Fruit fly (Drosophila melanogaster): Measurements from ENCODE around the gene CG14722.
A peak's percentile ranks its signal among the peaks of the same experiment; 100 is the strongest.

Gene CG14722

DNA sequence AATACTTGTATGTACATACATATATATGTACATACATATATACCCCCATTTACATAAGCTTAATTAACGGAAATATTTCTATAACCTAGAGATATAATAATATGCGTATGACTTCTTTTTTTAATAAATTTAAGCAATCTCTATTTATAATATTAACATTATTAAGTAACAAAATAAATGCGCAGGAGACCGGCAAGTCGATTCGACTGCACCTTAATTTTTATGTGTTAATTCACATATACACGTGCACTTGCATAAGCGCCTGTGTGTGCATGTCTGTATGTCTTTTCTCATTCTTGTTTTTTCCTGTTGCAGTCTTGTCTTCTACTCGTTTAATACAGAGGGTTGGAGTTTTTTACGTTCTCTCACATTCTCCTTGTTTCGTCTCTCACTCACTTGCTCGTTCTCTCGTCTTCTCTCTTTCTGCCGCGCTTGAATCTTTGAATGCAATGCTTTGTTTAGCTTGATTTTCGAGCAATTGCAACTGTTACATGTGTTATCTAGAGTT, 38.5 kb downstream of the CG14722 start (continued):
- TF ChIP-seq Ets21C (GFP tag; optimal IDR thresholded peaks at IDR 0.05) (peak; percentile 80), CG11762 (GFP tag; optimal IDR thresholded peaks at IDR 0.05; ENCODE audit: insufficient read depth) (peak; percentile 95), CG3032 (tag; optimal IDR thresholded peaks at IDR 0.05) (peak; percentile 99), Eip93F (GFP tag; optimal IDR thresholded peaks at IDR 0.05) (peak; percentile 67), acj6 (GFP tag; optimal IDR thresholded peaks at IDR 0.05) (peak; percentile 98), fkh (GFP tag; optimal IDR thresholded peaks at IDR 0.05) (no peak), Hr4 (GFP tag; optimal IDR thresholded peaks at IDR 0.05) (peak; percentile 94), pdm3 (GFP tag; optimal IDR thresholded peaks at IDR 0.05) (peak; percentile 93), Sox102F (GFP tag; optimal IDR thresholded peaks at IDR 0.05) (peak; percentile 91), Ets96B (tag; optimal IDR thresholded peaks at IDR 0.05) (peak; percentile 99), CG3919 (GFP tag; optimal IDR thresholded peaks at IDR 0.05) (peak; percentile 98), esn (GFP tag; optimal IDR thresholded peaks at IDR 0.05) (peak; percentile 97), net (GFP tag; optimal IDR thresholded peaks at IDR 0.05) (peak; percentile 97), CG15336 (GFP tag; IDR thresholded peaks at IDR 0.05) (peak; percentile 93), CG10631 (GFP tag; optimal IDR thresholded peaks at IDR 0.05) (peak; percentile 99), CG6792 (GFP tag; optimal IDR thresholded peaks at IDR 0.05) (peak; percentile 96), Lpt (GFP tag; optimal IDR thresholded peaks at IDR 0.05) (peak; percentile 93), Eip75B (GFP tag; optimal IDR thresholded peaks at IDR 0.05) (peak; percentile 93), CG9139 (GFP tag; optimal IDR thresholded peaks at IDR 0.05) (peak; percentile 92), Sox14 (GFP tag; optimal IDR thresholded peaks at IDR 0.05) (peak; percentile 89), dsx (GFP tag; optimal IDR thresholded peaks at IDR 0.05; ENCODE audit: poor library complexity, severe bottlenecking) (peak; percentile 95), topi (GFP tag; optimal IDR thresholded peaks at IDR 0.05) (peak; percentile 92), CG32006 (GFP tag; optimal IDR thresholded peaks at IDR 0.05) (peak; percentile 99), CG8119 (GFP tag; IDR thresholded peaks at IDR 0.05) (peak; percentile 96), fd85E (GFP tag; optimal IDR thresholded peaks at IDR 0.05) (peak; percentile 88)

- TF ChIP-seq Ets21C (GFP tag; optimal IDR thresholded peaks at IDR 0.05) (no peak), CG15336 (GFP tag; IDR thresholded peaks at IDR 0.05) (0 out of 2 replicates have a peak, but pooled peaks have one; percentile 30), CG6792 (GFP tag; optimal IDR thresholded peaks at IDR 0.05) (peak; percentile 44), CG6276 (GFP tag; optimal IDR thresholded peaks at IDR 0.05) (no peak), CG10669 (GFP tag; optimal IDR thresholded peaks at IDR 0.05) (peak; percentile 99), fd59A (GFP tag; optimal IDR thresholded peaks at IDR 0.05) (peak; percentile 38), dsx (GFP tag; optimal IDR thresholded peaks at IDR 0.05; ENCODE audit: poor library complexity, severe bottlenecking) (no peak), svp (GFP tag) (peak; percentile 99), CG3919 (GFP tag; optimal IDR thresholded peaks at IDR 0.05) (no peak), Blimp-1 (GFP tag; optimal IDR thresholded peaks at IDR 0.05) (no peak), pdm3 (GFP tag; optimal IDR thresholded peaks at IDR 0.05) (no peak), CG11294 (GFP tag; IDR thresholded peaks at IDR 0.05) (peak; percentile 38; the same call in 1 of the 2 replicates), CG6163 (GFP tag; IDR thresholded peaks at IDR 0.05) (peak; percentile 57; the same call in 2 of the 3 replicates), fkh (GFP tag; optimal IDR thresholded peaks at IDR 0.05) (no peak), salr (GFP tag; optimal IDR thresholded peaks at IDR 0.05) (peak in 1 of 2 experiments; percentile 9), CG11762 (GFP tag; optimal IDR thresholded peaks at IDR 0.05; ENCODE audit: insufficient read depth) (peak; percentile 16), Sox14 (GFP tag; optimal IDR thresholded peaks at IDR 0.05) (peak; percentile 71), Hr39 (GFP tag; optimal IDR thresholded peaks at IDR 0.05) (no peak), CG32006 (GFP tag; optimal IDR thresholded peaks at IDR 0.05) (no peak), Sox15 (GFP tag; optimal IDR thresholded peaks at IDR 0.05) (peak; percentile 65), CG6808 (GFP tag; optimal IDR thresholded peaks at IDR 0.05) (no peak), CG8319 (GFP tag; optimal IDR thresholded peaks at IDR 0.05) (peak; percentile 20), eg (GFP tag; IDR thresholded peaks at IDR 0.05) (peak; percentile 71; the same call in 2 of the 3 replicates), Hr38 (GFP tag; optimal IDR thresholded peaks at IDR 0.05) (no peak), Gug (GFP tag; IDR thresholded peaks at IDR 0.05) (peak; percentile 60), Ets96B (tag; optimal IDR thresholded peaks at IDR 0.05) (no peak), CG4318 (GFP tag; optimal IDR thresholded peaks at IDR 0.05) (no peak), vri (GFP tag; optimal IDR thresholded peaks at IDR 0.05) (no peak), CG31627 (GFP tag; optimal IDR thresholded peaks at IDR 0.05) (peak; percentile 70), CG3032 (tag; optimal IDR thresholded peaks at IDR 0.05) (peak; percentile 70), CG7368 (GFP tag; optimal IDR thresholded peaks at IDR 0.05) (no peak), CG8119 (GFP tag; IDR thresholded peaks at IDR 0.05) (peak; percentile 61), Hr4 (GFP tag; optimal IDR thresholded peaks at IDR 0.05) (no peak), CG11902 (GFP tag; optimal IDR thresholded peaks at IDR 0.05) (peak; percentile 70), CG6854 (GFP tag; optimal IDR thresholded peaks at IDR 0.05) (peak; percentile 74), esn (GFP tag; optimal IDR thresholded peaks at IDR 0.05) (peak; percentile 75), cyc (GFP tag; optimal IDR thresholded peaks at IDR 0.05) (peak; percentile 74)
Measured at dm6 chr3R:11786695-11787226, 45.1 kb downstream of the CG14722 start, which contains the start of the genes prd1 and HisCl1. Gene prd1, minus strand, starts transcription at chr3R:11787014. Gene HisCl1, plus strand, starts transcription at chr3R:11787176.
